Worm (Caenorhabditis elegans) whole organism, L4/young adult: ENCODE data around the gene fbxb-5.

Experiments used
- W03F9.2 ChIP-seq: fragments of 150-350 bp; optimal IDR thresholded peaks from 2 replicates; lab custom pipeline; 2014; ENCODE audit warnings: missing biosample characterization, missing genetic modification characterization
- dao-5 ChIP-seq: sonication (generic microtip); optimal IDR thresholded peaks from 2 replicates; lab custom pipeline; 2016; ENCODE audit warnings: missing genotype, missing genetic modification characterization, moderate library complexity, missing compliant biosample characterization
- him-1 ChIP-seq: sonication (generic microtip); optimal IDR thresholded peaks from 2 replicates; lab custom pipeline; 2016; ENCODE audit warnings: missing genotype, missing genetic modification reagents, missing genetic modification characterization, missing compliant biosample characterization

ce11 chrII:1756582-1756981, 34.3 kb upstream of the fbxb-5 start, which contains the start of gene fbxb-53:
- TF ChIP-seq dao-5 (tag; lab: Kevin White, UChicago), result no peak
- TF ChIP-seq him-1 (tag; lab: Kevin White, UChicago), result no peak
- no peak for TF ChIP-seq W03F9.2 (tag; lab: Kevin White, UChicago)
